Fruit fly (Drosophila melanogaster) whole organism, embryonic: Measurements from ENCODE around the gene CG15643.

Experiments
- ATbp ChIP-seq: fragments of 200-800 bp; sonication (Bioruptor generic); optimal IDR thresholded peaks from 2 replicates; lab custom pipeline; 2017; ENCODE audit warnings: missing biosample characterization, mild to moderate bottlenecking, missing genetic modification characterization, missing genetic modification reagents
- Asciz ChIP-seq: fragments of 200-800 bp; sonication (Bioruptor generic); optimal IDR thresholded peaks from 2 replicates; lab custom pipeline; 2017; ENCODE audit warnings: missing biosample characterization, mild to moderate bottlenecking, missing genetic modification characterization, missing genetic modification reagents
- Atf-2 ChIP-seq: fragments of 200-800 bp; sonication (Bioruptor generic); optimal IDR thresholded peaks from 2 replicates; lab custom pipeline; 2016; ENCODE audit warnings: missing biosample characterization, missing genetic modification characterization
- Awh ChIP-seq: fragments of 200-800 bp; sonication (Bioruptor generic); IDR thresholded peaks from 2 replicates; pipeline ENCODE4, ENCODE4 v1.3.6; 2022; ENCODE audit warnings: missing biosample characterization, missing genetic modification characterization
- Bdp1 ChIP-seq: fragments of 200-800 bp; sonication (Bioruptor generic); optimal IDR thresholded peaks from 3 replicates; lab custom pipeline; 2016; ENCODE audit warnings: missing biosample characterization, missing genetic modification characterization
- CG14860 ChIP-seq: fragments of 200-800 bp; sonication (Bioruptor generic); IDR thresholded peaks from 3 replicates; pipeline ENCODE4 v1.3.6; 2022; ENCODE audit warnings: missing biosample characterization, missing genetic modification characterization; ENCODE audit not compliant: partially characterized antibody
- CG15011 ChIP-seq: fragments of 200-800 bp; sonication (Bioruptor generic); optimal IDR thresholded peaks from 3 replicates; lab custom pipeline; 2018; ENCODE audit warnings: missing biosample characterization, mild to moderate bottlenecking, missing genetic modification characterization
- CG17328 ChIP-seq: fragments of 200-800 bp; sonication (Bioruptor generic); IDR thresholded peaks from 2 replicates; pipeline ENCODE4 v1.3.6; 2022; ENCODE audit warnings: missing biosample characterization, missing genetic modification characterization
- CG17359 ChIP-seq: fragments of 200-800 bp; sonication (Bioruptor generic); optimal IDR thresholded peaks from 3 replicates; lab custom pipeline; 2018; ENCODE audit warnings: missing biosample characterization, mild to moderate bottlenecking, missing genetic modification characterization, moderate library complexity
- CG17612 ChIP-seq: fragments of 200-800 bp; sonication (Bioruptor generic); IDR thresholded peaks from 2 replicates; pipeline ENCODE4 v1.3.6; 2022; ENCODE audit warnings: missing biosample characterization, missing genetic modification characterization
- CG2120 ChIP-seq: fragments of 200-800 bp; sonication (Bioruptor generic); optimal IDR thresholded peaks from 3 replicates; lab custom pipeline; 2016; ENCODE audit warnings: missing biosample characterization, missing genetic modification characterization
- CG2889 ChIP-seq: fragments of 200-800 bp; sonication (Bioruptor generic); IDR thresholded peaks from 3 replicates; pipeline ENCODE4 v1.3.6; 2022; ENCODE audit warnings: missing biosample characterization, missing genetic modification characterization
- CG3281 ChIP-seq: fragments of 200-800 bp; sonication (Bioruptor generic); optimal IDR thresholded peaks from 3 replicates; lab custom pipeline; 2017; ENCODE audit warnings: missing biosample characterization, mild to moderate bottlenecking, missing genetic modification characterization
- CG6272 ChIP-seq: fragments of 200-800 bp; sonication (Bioruptor generic); IDR thresholded peaks from 2 replicates; pipeline ENCODE4 v1.3.6; 2022; ENCODE audit warnings: missing biosample characterization, missing genetic modification characterization
- CG7556 ChIP-seq: fragments of 200-800 bp; sonication (Bioruptor generic); optimal IDR thresholded peaks from 2 replicates; lab custom pipeline; 2017; ENCODE audit warnings: missing biosample characterization, mild to moderate bottlenecking, missing genetic modification characterization
- CG7928 ChIP-seq: fragments of 200-800 bp; sonication (Bioruptor generic); optimal IDR thresholded peaks from 2 replicates; lab custom pipeline; 2017; ENCODE audit warnings: missing biosample characterization, mild to moderate bottlenecking, missing genetic modification characterization
- CG8359 ChIP-seq: fragments of 200-800 bp; sonication (Bioruptor generic); optimal IDR thresholded peaks from 2 replicates; lab custom pipeline; 2017; ENCODE audit warnings: missing biosample characterization, mild to moderate bottlenecking, missing genetic modification characterization, borderline replicate concordance
- CG8388 ChIP-seq: fragments of 200-800 bp; sonication (Bioruptor generic); optimal IDR thresholded peaks from 2 replicates; lab custom pipeline; 2019; ENCODE audit warnings: missing biosample characterization, mild to moderate bottlenecking, missing genetic modification characterization, moderate library complexity
- CrebB ChIP-seq: fragments of 200-800 bp; sonication (Bioruptor generic); optimal IDR thresholded peaks from 3 replicates; lab custom pipeline; 2018; ENCODE audit warnings: missing biosample characterization, mild to moderate bottlenecking, missing genetic modification characterization
- Elba2 ChIP-seq: fragments of 200-800 bp; sonication (Bioruptor generic); optimal IDR thresholded peaks from 3 replicates; lab custom pipeline; 2016; ENCODE audit warnings: missing biosample characterization, missing genetic modification characterization
- Ets97D ChIP-seq: fragments of 200-800 bp; sonication (Bioruptor generic); optimal IDR thresholded peaks from 3 replicates; lab custom pipeline; 2016; ENCODE audit warnings: missing biosample characterization, missing genetic modification characterization
- Fer1 ChIP-seq: fragments of 200-800 bp; sonication (Bioruptor generic); optimal IDR thresholded peaks from 2 replicates; lab custom pipeline; 2017; ENCODE audit warnings: missing biosample characterization, mild to moderate bottlenecking, missing genetic modification characterization
- HHEX ChIP-seq: fragments of 200-800 bp; sonication (Bioruptor generic); optimal IDR thresholded peaks from 3 replicates; lab custom pipeline; 2017; ENCODE audit warnings: missing biosample characterization, mild to moderate bottlenecking, missing genetic modification characterization, missing genetic modification reagents
- HmgZ ChIP-seq: fragments of 200-800 bp; sonication (Bioruptor generic); optimal IDR thresholded peaks from 2 replicates; lab custom pipeline; 2018; ENCODE audit warnings: missing biosample characterization, mild to moderate bottlenecking, missing genetic modification characterization
- Hr3 ChIP-seq: fragments of 200-800 bp; sonication (Bioruptor generic); optimal IDR thresholded peaks from 3 replicates; lab custom pipeline; 2016; ENCODE audit warnings: missing biosample characterization, missing genetic modification characterization
- Hr51 ChIP-seq, 2 experiments: fragments of 200-800 bp; sonication (Bioruptor generic); optimal IDR thresholded peaks; 2 replicates in 1 of 2; 3 replicates in 1 of 2; lab custom pipeline; 2016 to 2018; ENCODE audit warnings: missing biosample characterization in 2 of 2, missing genetic modification characterization in 2 of 2, mild to moderate bottlenecking in 1 of 2, moderate library complexity in 1 of 2
- Lim3 ChIP-seq: fragments of 200-800 bp; sonication (Bioruptor generic); IDR thresholded peaks from 2 replicates; pipeline ENCODE4 v1.3.6; 2022; ENCODE audit warnings: missing biosample characterization, missing genetic modification characterization
- Nf-YA ChIP-seq: fragments of 200-800 bp; sonication (Bioruptor generic); IDR thresholded peaks from 2 replicates; pipeline ENCODE4 v1.3.6; 2022; ENCODE audit warnings: missing biosample characterization, missing genetic modification characterization
- Sox102F ChIP-seq: fragments of 200-800 bp; sonication (Bioruptor generic); optimal IDR thresholded peaks from 2 replicates; lab custom pipeline; 2018; ENCODE audit warnings: missing biosample characterization, mild to moderate bottlenecking, missing genetic modification characterization, moderate library complexity
- Spps ChIP-seq: fragments of 200-800 bp; sonication (Bioruptor generic); optimal IDR thresholded peaks from 2 replicates; lab custom pipeline; 2018; ENCODE audit warnings: missing biosample characterization, mild to moderate bottlenecking, missing genetic modification characterization
- ash1 ChIP-seq: fragments of 200-800 bp; sonication (Bioruptor generic); optimal IDR thresholded peaks from 2 replicates; lab custom pipeline; 2018; ENCODE audit warnings: missing biosample characterization, mild to moderate bottlenecking, missing genetic modification characterization
- cwo ChIP-seq: fragments of 200-800 bp; sonication (Bioruptor generic); optimal IDR thresholded peaks from 3 replicates; lab custom pipeline; 2017; ENCODE audit warnings: missing biosample characterization, missing genetic modification characterization, mild to moderate bottlenecking, moderate library complexity, missing genetic modification reagents
- dimm ChIP-seq: fragments of 200-800 bp; sonication (Bioruptor generic); IDR thresholded peaks from 2 replicates; pipeline ENCODE4 v1.3.6; 2022; ENCODE audit warnings: missing biosample characterization, missing genetic modification characterization
- dmrt99B ChIP-seq: fragments of 200-800 bp; sonication (Bioruptor generic); optimal IDR thresholded peaks from 2 replicates; lab custom pipeline; 2018; ENCODE audit warnings: missing biosample characterization, mild to moderate bottlenecking, missing genetic modification characterization, moderate library complexity
- exex ChIP-seq: fragments of 200-800 bp; sonication (Bioruptor generic); optimal IDR thresholded peaks from 4 replicates; lab custom pipeline; 2018; ENCODE audit warnings: missing biosample characterization, mild to moderate bottlenecking, missing genetic modification characterization, moderate library complexity
- fd102C ChIP-seq: fragments of 200-800 bp; sonication (Bioruptor generic); optimal IDR thresholded peaks from 2 replicates; lab custom pipeline; 2018; ENCODE audit warnings: missing biosample characterization, mild to moderate bottlenecking, missing genetic modification characterization, moderate library complexity
- gce ChIP-seq: fragments of 200-800 bp; sonication (Bioruptor generic); IDR thresholded peaks from 3 replicates; pipeline ENCODE4 v1.3.6; 2022; ENCODE audit warnings: missing biosample characterization, missing genetic modification characterization
- gfzf ChIP-seq: fragments of 200-800 bp; sonication (Bioruptor generic); optimal IDR thresholded peaks from 2 replicates; lab custom pipeline; 2016; ENCODE audit warnings: missing biosample characterization, mild to moderate bottlenecking, missing genetic modification characterization, moderate library complexity
- mam ChIP-seq: fragments of 200-800 bp; sonication (Bioruptor generic); optimal IDR thresholded peaks from 3 replicates; lab custom pipeline; 2016; ENCODE audit warnings: missing biosample characterization, missing genetic modification characterization
- mld ChIP-seq: fragments of 200-800 bp; sonication (Bioruptor generic); IDR thresholded peaks from 3 replicates; pipeline ENCODE4 v1.3.6; 2022; ENCODE audit warnings: missing biosample characterization, missing genetic modification characterization; ENCODE audit not compliant: partially characterized antibody
- nerfin-2 ChIP-seq: fragments of 200-800 bp; sonication (Bioruptor generic); IDR thresholded peaks from 2 replicates; pipeline ENCODE4 v1.3.6; 2022; ENCODE audit warnings: missing biosample characterization, missing genetic modification characterization; ENCODE audit not compliant: partially characterized antibody
- nom ChIP-seq: fragments of 200-800 bp; sonication (Bioruptor generic); optimal IDR thresholded peaks from 2 replicates; lab custom pipeline; 2017; ENCODE audit warnings: missing biosample characterization, missing genetic modification characterization, mild to moderate bottlenecking, moderate library complexity, missing genetic modification reagents
- onecut ChIP-seq: fragments of 200-800 bp; sonication (Bioruptor generic); IDR thresholded peaks from 2 replicates; pipeline ENCODE4 v1.3.6; 2022; ENCODE audit warnings: missing biosample characterization, missing genetic modification characterization
- row ChIP-seq: fragments of 200-800 bp; sonication (Bioruptor generic); IDR thresholded peaks from 3 replicates; pipeline ENCODE4 v1.3.6; 2022; ENCODE audit warnings: missing biosample characterization, missing genetic modification characterization
- sens ChIP-seq: fragments of 200-800 bp; sonication (Bioruptor generic); peaks from one replicate; lab custom pipeline; 2016; ENCODE audit warnings: missing biosample characterization, missing genetic modification characterization
- ssp ChIP-seq: fragments of 200-800 bp; sonication (Bioruptor generic); IDR thresholded peaks from 2 replicates; pipeline ENCODE4 v1.3.6; 2022; ENCODE audit warnings: missing biosample characterization, missing genetic modification characterization
- vvl ChIP-seq: fragments of 200-800 bp; sonication (Bioruptor generic); IDR thresholded peaks from 2 replicates; pipeline ENCODE4 v1.3.6; 2022; ENCODE audit warnings: missing biosample characterization, missing genetic modification characterization
- wor ChIP-seq: fragments of 200-800 bp; sonication (Bioruptor generic); IDR thresholded peaks from 2 replicates; pipeline ENCODE4 v1.3.6; 2022; ENCODE audit warnings: missing biosample characterization, missing genetic modification characterization
- zfh1 ChIP-seq: fragments of 200-800 bp; sonication (Bioruptor generic); IDR thresholded peaks from 3 replicates; pipeline ENCODE4 v1.3.6; 2022; ENCODE audit warnings: missing biosample characterization, missing genetic modification characterization

Gene CG15643

DNA sequence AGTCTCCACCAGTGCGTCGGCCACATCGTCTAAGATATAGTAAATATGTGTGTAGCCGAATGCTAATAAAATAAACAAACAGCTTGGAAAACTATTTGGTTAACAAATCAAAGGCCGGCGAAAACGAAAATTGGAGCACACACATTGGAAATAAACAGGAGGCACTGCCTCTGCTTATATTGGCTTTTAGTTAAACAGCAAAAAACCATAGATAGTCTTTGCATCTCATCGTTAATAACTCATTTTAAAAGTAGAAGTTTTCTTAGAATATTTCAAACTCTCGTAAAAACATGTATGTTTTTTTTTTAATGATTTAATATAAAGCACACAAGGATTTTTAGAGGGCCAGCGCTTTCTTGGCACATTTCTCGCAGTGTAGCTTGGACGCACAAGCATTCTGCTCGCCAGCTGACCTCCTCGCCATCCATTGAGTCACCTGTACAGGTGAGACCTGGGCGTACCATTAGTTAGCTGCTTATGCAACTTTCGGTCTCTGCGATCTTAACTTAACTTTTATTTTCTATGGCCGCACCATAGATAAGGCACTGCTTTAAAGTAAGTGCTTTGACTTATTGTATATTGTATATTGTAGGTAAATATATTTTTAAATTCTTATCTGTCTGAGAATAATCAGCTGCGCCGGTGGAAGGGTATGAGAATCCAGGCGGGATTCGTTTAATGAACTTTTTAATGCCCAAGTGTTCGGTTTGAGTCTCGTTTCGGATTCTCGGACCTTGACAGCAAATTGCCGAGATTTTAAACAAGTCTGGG lies 20.0 kb upstream of the CG15643 start (continued):
- TF ChIP-seq CG2889 (GFP tag; lab: Robert Waterston, UW) (no peak), Hr3 (GFP tag; lab: Kevin White, UChicago) (peak; percentile 28), dimm (GFP tag; lab: Robert Waterston, UW) (0 out of 2 replicates have a peak, but pooled peaks have one; percentile 18), fd102C (no peak), CG8388 (GFP tag; lab: Kevin White, UChicago) (peak; percentile 21), CG17359 (tag; lab: Kevin White, UChicago) (peak; percentile 58), ATbp (GFP tag; lab: Kevin White, UChicago) (peak; percentile 68), Hr51 (GFP tag; optimal IDR thresholded peaks at IDR 0.05; lab: Kevin White, UChicago) (peak; percentile 7 to 63), Bdp1 (GFP tag; lab: Kevin White, UChicago) (no peak), Nf-YA (no peak), Elba2 (GFP tag; lab: Kevin White, UChicago) (no peak), gfzf (GFP tag; lab: Kevin White, UChicago) (no peak), ssp (0 out of 2 replicates have a peak, but pooled peaks have one; percentile 21), mam (GFP tag; lab: Kevin White, UChicago) (peak; percentile 1), nerfin-2 (GFP tag; lab: Robert Waterston, UW) (no peak), Atf-2 (no peak), mld (GFP tag; lab: Robert Waterston, UW) (no peak), row (GFP tag; lab: Robert Waterston, UW) (peak; percentile 70), HmgZ (tag; lab: Kevin White, UChicago) (peak; percentile 1), onecut (GFP tag; lab: Robert Waterston, UW) (no peak), CG17612 (GFP tag; lab: Robert Waterston, UW) (no peak), CG6272 (GFP tag; lab: Robert Waterston, UW) (peak; percentile 34; the same call in 1 of the 2 replicates), CG14860 (GFP tag; lab: Robert Waterston, UW) (no peak), CG15011 (GFP tag; lab: Kevin White, UChicago) (no peak), Ets97D (GFP tag; lab: Kevin White, UChicago) (no peak), HHEX (GFP tag; lab: Kevin White, UChicago) (peak; percentile 49), CrebB (no peak), CG7928 (GFP tag; lab: Kevin White, UChicago) (no peak), Spps (tag; lab: Kevin White, UChicago) (no peak), ash1 (GFP tag; lab: Kevin White, UChicago) (no peak), Awh (GFP tag; lab: Robert Waterston, UW) (peak; percentile 45; the same call in 1 of the 2 replicates), nom (GFP tag; lab: Kevin White, UChicago) (no peak), Lim3 (GFP tag; lab: Robert Waterston, UW) (no peak), gce (GFP tag; lab: Robert Waterston, UW) (no peak), dmrt99B (tag; lab: Kevin White, UChicago) (peak; percentile 56), CG17328 (GFP tag; lab: Robert Waterston, UW) (peak; percentile 41; the same call in 1 of the 2 replicates), vvl (peak; percentile 59), cwo (GFP tag; lab: Kevin White, UChicago) (peak; percentile 7), sens (GFP tag; lab: Kevin White, UChicago) (peak; percentile 82), wor (GFP tag; lab: Robert Waterston, UW) (no peak), exex (tag; lab: Kevin White, UChicago) (no peak), CG7556 (GFP tag; lab: Kevin White, UChicago) (peak; percentile 31), CG2120 (peak; percentile 54), CG8359 (GFP tag; lab: Kevin White, UChicago) (no peak), zfh1 (0 out of 3 replicates have a peak, but pooled peaks have one; percentile 38), Asciz (peak; percentile 22), Sox102F (GFP tag; lab: Kevin White, UChicago) (peak; percentile 58), CG3281 (GFP tag; lab: Kevin White, UChicago) (peak; percentile 49), Fer1 (GFP tag; lab: Kevin White, UChicago) (peak; percentile 41)
